Worm (Caenorhabditis elegans) whole organism, midembryonic: Measurements from ENCODE around the gene T22F3.10.

Experiments
- cog-1 ChIP-seq: sonication (generic microtip); optimal IDR thresholded peaks from 2 replicates; lab custom pipeline; 2016; ENCODE audit warnings: missing genetic modification characterization, missing compliant biosample characterization
- klf-2 ChIP-seq: fragments of 200-800 bp; sonication (Bioruptor generic); conservative IDR thresholded peaks from 2 replicates; pipeline ENCODE4 v1.3.6; 2022; ENCODE audit warnings: missing genetic modification reagents, missing genetic modification characterization, missing compliant biosample characterization
- med-1 ChIP-seq: sonication (generic microtip); optimal IDR thresholded peaks from 2 replicates; lab custom pipeline; 2017; ENCODE audit warnings: missing genetic modification characterization, mild to moderate bottlenecking, missing compliant biosample characterization, antibody characterized with exemption, missing genetic modification reagents; ENCODE audit not compliant: insufficient read depth
- tab-1 ChIP-seq: fragments of 200-800 bp; sonication (Bioruptor generic); IDR thresholded peaks from 2 replicates; pipeline ENCODE4 v1.3.6; 2022; ENCODE audit warnings: missing genetic modification characterization, missing compliant biosample characterization
- ztf-23 ChIP-seq: fragments of 200-800 bp; sonication (Bioruptor generic); IDR thresholded peaks from 2 replicates; pipeline ENCODE4 v1.3.6; 2022; ENCODE audit warnings: missing genetic modification reagents, missing genetic modification characterization, missing compliant biosample characterization

ce11 chrV:3647862-3648261, 36.3 kb upstream of the T22F3.10 start, which contains the start of gene F59B1.10:
- no peak for TF ChIP-seq ztf-23 (GFP tag; lab: Robert Waterston, UW)
- TF ChIP-seq klf-2, result no peak
- no peak for TF ChIP-seq cog-1 (tag; lab: Kevin White, UChicago)
- TF ChIP-seq med-1 (GFP tag; lab: Kevin White, UChicago), result no peak
- no peak for TF ChIP-seq tab-1
